Fruit fly (Drosophila melanogaster) whole organism, adult: ENCODE results near the gene PGRP-LB.

Experiments used
- CG12768 ChIP-seq: fragments of 200-800 bp; sonication (Bioruptor generic); optimal IDR thresholded peaks from 2 replicates; lab custom pipeline; 2017; ENCODE audit warnings: missing biosample characterization, missing genetic modification characterization, mild to moderate bottlenecking, moderate library complexity, missing genetic modification reagents
- CG14711 ChIP-seq: fragments of 200-800 bp; sonication (Bioruptor generic); optimal IDR thresholded peaks from 2 replicates; lab custom pipeline; 2018; ENCODE audit warnings: missing biosample characterization, mild to moderate bottlenecking, missing genetic modification characterization, moderate library complexity
- CG1620 ChIP-seq: fragments of 200-800 bp; sonication (Bioruptor generic); optimal IDR thresholded peaks from 2 replicates; lab custom pipeline; 2016; ENCODE audit warnings: missing biosample characterization, missing genetic modification characterization
- CG33017 ChIP-seq: fragments of 200-800 bp; sonication (Bioruptor generic); optimal IDR thresholded peaks from 2 replicates; lab custom pipeline; 2018; ENCODE audit warnings: missing biosample characterization, mild to moderate bottlenecking, missing genetic modification characterization, moderate library complexity
- CG5204 ChIP-seq: fragments of 200-800 bp; sonication (Bioruptor generic); optimal IDR thresholded peaks from 2 replicates; lab custom pipeline; 2016; ENCODE audit warnings: missing biosample characterization, missing genetic modification characterization
- CG7045 ChIP-seq: fragments of 200-800 bp; sonication (Bioruptor generic); optimal IDR thresholded peaks from 2 replicates; lab custom pipeline; 2017; ENCODE audit warnings: missing biosample characterization, mild to moderate bottlenecking, missing genetic modification characterization
- CG7101 ChIP-seq: fragments of 200-800 bp; sonication (Bioruptor generic); optimal IDR thresholded peaks from 2 replicates; lab custom pipeline; 2018; ENCODE audit warnings: missing biosample characterization, mild to moderate bottlenecking, missing genetic modification characterization, moderate library complexity
- Clk ChIP-seq: fragments of 200-800 bp; sonication (Bioruptor generic); optimal IDR thresholded peaks from 2 replicates; lab custom pipeline; 2017; ENCODE audit warnings: missing biosample characterization, missing genetic modification characterization
- Crg-1 ChIP-seq: fragments of 200-800 bp; sonication (Bioruptor generic); optimal IDR thresholded peaks from 2 replicates; lab custom pipeline; 2016; ENCODE audit warnings: missing biosample characterization, missing genetic modification characterization
- Hr96 ChIP-seq: fragments of 200-800 bp; sonication (Bioruptor generic); optimal IDR thresholded peaks from 2 replicates; lab custom pipeline; 2016; ENCODE audit warnings: missing biosample characterization, missing genetic modification characterization
- bab1 ChIP-seq: fragments of 200-800 bp; sonication (Bioruptor generic); optimal IDR thresholded peaks from 3 replicates; lab custom pipeline; 2019; ENCODE audit warnings: missing biosample characterization, mild to moderate bottlenecking, missing genetic modification characterization, moderate library complexity
- pad ChIP-seq: fragments of 200-800 bp; sonication (Bioruptor generic); optimal IDR thresholded peaks from 3 replicates; lab custom pipeline; 2017; ENCODE audit warnings: missing biosample characterization, missing genetic modification characterization, mild to moderate bottlenecking, moderate library complexity, missing genetic modification reagents
- tj ChIP-seq: fragments of 200-800 bp; sonication (Bioruptor generic); optimal IDR thresholded peaks from 3 replicates; lab custom pipeline; 2017; ENCODE audit warnings: missing biosample characterization, mild to moderate bottlenecking, missing genetic modification characterization, moderate library complexity

dm6 chr3R:11430307-11430706 is 30.0 kb downstream of the PGRP-LB start:
- no peak for TF ChIP-seq CG12768 (GFP tag; lab: Kevin White, UChicago)
- no peak for TF ChIP-seq CG14711
- TF ChIP-seq CG1620 (GFP tag; lab: Kevin White, UChicago), result no peak
- no peak for TF ChIP-seq Hr96 (GFP tag; lab: Kevin White, UChicago)
- no peak for TF ChIP-seq bab1 (GFP tag; lab: Kevin White, UChicago)
- TF ChIP-seq tj, result no peak
- TF ChIP-seq CG33017 (tag; lab: Kevin White, UChicago), result no peak
- TF ChIP-seq Crg-1 (GFP tag; lab: Kevin White, UChicago), result no peak
- TF ChIP-seq CG7045, result no peak
- no peak for TF ChIP-seq CG7101 (tag; lab: Kevin White, UChicago)
- no peak for TF ChIP-seq CG5204
- TF ChIP-seq pad (GFP tag; lab: Kevin White, UChicago), result no peak
- no peak for TF ChIP-seq Clk
